Worm (Caenorhabditis elegans) whole organism, mixed stage, embryonic: ENCODE results near the gene C53A3.4.

Source experiments
- ces-1 ChIP-seq: fragments of 150-350 bp; optimal IDR thresholded peaks from 2 replicates; lab custom pipeline; 2014; ENCODE audit warnings: missing biosample characterization, missing genetic modification reagents, missing genetic modification characterization
- lsy-2 ChIP-seq: fragments of 150-350 bp; optimal IDR thresholded peaks from 2 replicates; lab custom pipeline; 2014; ENCODE audit warnings: missing biosample characterization, missing genetic modification characterization
- mab-5 ChIP-seq: fragments of 150-350 bp; optimal IDR thresholded peaks from 2 replicates; lab custom pipeline; 2014; ENCODE audit warnings: missing biosample characterization, missing genetic modification characterization
- nhr-28 ChIP-seq: fragments of 150-350 bp; optimal IDR thresholded peaks from 2 replicates; lab custom pipeline; 2014; ENCODE audit warnings: missing biosample characterization, missing genetic modification characterization
- snpc-4 ChIP-seq: fragments of 150-350 bp; optimal IDR thresholded peaks from 2 replicates; lab custom pipeline; 2014; ENCODE audit warnings: missing biosample characterization, missing genetic modification characterization
- tbx-8 ChIP-seq: fragments of 200-800 bp; sonication (Bioruptor generic); optimal IDR thresholded peaks from 2 replicates; lab custom pipeline; 2018; ENCODE audit warnings: mild to moderate bottlenecking, missing genetic modification characterization, moderate library complexity, missing compliant biosample characterization
- unc-120 ChIP-seq: sonication (generic microtip); optimal IDR thresholded peaks from 2 replicates; lab custom pipeline; 2017; ENCODE audit warnings: missing genetic modification characterization, missing compliant biosample characterization; ENCODE audit not compliant: poor library complexity, severe bottlenecking

DNA sequence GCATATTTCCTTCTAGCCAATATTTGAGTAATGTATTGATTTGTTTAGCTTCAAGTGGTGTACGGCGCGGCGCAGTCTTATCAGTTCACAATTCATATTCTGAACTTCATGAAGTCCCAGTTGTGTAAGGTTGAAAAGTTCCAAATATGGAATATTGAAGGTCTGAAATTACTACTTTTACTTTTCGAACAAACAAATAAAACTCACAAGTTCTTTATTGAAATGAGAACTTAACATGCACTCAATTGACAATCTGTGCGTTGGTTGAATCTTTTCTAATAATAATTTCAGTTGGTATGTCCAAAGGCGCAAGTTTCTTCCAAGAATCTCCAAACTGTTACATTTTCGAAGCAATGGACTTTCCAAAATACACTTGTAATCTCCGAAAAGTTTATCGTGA lies at the start of gene C53A3.4:
- TF ChIP-seq lsy-2 (tag; lab: Kevin White, UChicago) = no peak
- no peak for TF ChIP-seq unc-120 (tag; lab: Kevin White, UChicago)
- TF ChIP-seq ces-1 (GFP tag; lab: Kevin White, UChicago) = no peak
- TF ChIP-seq snpc-4 (tag; lab: Kevin White, UChicago) = no peak
- no peak for TF ChIP-seq mab-5 (tag; lab: Kevin White, UChicago)
- TF ChIP-seq nhr-28 (tag; lab: Kevin White, UChicago) = no peak
- TF ChIP-seq tbx-8 (GFP tag; lab: Kevin White, UChicago) = no peak
